Worm (Caenorhabditis elegans) whole organism, L2 larva: ENCODE data around the gene R05G6.3.
A peak's percentile ranks its signal among the peaks of the same experiment; 100 is the strongest.

ENCODE experiments used
- F13H6.1 ChIP-seq: sonication (generic microtip); optimal IDR thresholded peaks from 2 replicates; lab custom pipeline; 2016; ENCODE audit warnings: missing genetic modification characterization, missing compliant biosample characterization
- elt-3 ChIP-seq: sonication (generic microtip); optimal IDR thresholded peaks from 2 replicates; lab custom pipeline; 2017; ENCODE audit warnings: missing biosample characterization, missing genetic modification characterization
- lin-11 ChIP-seq: fragments of 150-350 bp; sonication (generic microtip); optimal IDR thresholded peaks from 2 replicates; lab custom pipeline; 2014; ENCODE audit warnings: missing biosample characterization, missing genetic modification characterization, inconsistent platforms, mixed read lengths
- lin-13 ChIP-seq: fragments of 150-350 bp; optimal IDR thresholded peaks from 2 replicates; lab custom pipeline; 2014; ENCODE audit warnings: missing biosample characterization, missing genetic modification reagents, missing genetic modification characterization
- nhr-21 ChIP-seq: fragments of 150-350 bp; optimal IDR thresholded peaks from 2 replicates; lab custom pipeline; 2014; ENCODE audit warnings: missing biosample characterization, missing genetic modification characterization
- unc-55 ChIP-seq: fragments of 150-350 bp; sonication (generic microtip); optimal IDR thresholded peaks from 3 replicates; lab custom pipeline; 2014; ENCODE audit warnings: missing biosample characterization, missing genetic modification reagents, missing genetic modification characterization
- ztf-4 ChIP-seq: fragments of 150-350 bp; optimal IDR thresholded peaks from 2 replicates; lab custom pipeline; 2014; ENCODE audit warnings: missing biosample characterization, missing genetic modification characterization

DNA sequence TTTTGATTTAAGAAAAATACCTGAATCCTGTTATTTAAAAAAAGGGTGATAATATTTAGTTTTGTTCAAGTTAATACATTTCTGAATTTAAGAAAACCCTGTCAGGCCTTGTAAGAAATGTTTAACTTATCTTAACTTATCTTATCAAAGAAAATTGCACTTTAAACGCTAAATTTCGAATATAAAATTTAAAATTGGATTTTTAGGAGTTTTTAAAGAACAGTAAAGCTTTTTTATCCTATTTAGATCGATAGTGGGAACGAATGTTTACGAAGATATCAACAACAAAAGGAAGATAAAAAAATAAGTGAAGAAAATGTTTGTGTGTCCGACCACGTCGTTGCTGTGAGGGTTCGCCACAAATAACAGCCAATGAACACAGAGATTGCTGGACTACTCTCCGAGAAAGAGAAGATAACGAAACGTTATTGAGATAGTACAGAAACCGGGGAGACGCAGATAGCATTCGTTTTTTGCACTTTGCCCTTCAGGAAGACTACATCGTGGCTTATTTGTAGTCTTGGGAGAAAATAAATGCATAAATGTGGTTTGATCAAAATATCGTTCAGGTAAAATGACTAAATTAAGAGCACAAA is 36.7 kb downstream of the R05G6.3 start, which contains the start of gene dif-1:
- no peak for TF ChIP-seq elt-3 (tag; lab: Kevin White, UChicago)
- TF ChIP-seq ztf-4 (tag; lab: Kevin White, UChicago): no peak
- peak; percentile 58 for TF ChIP-seq nhr-21 (tag; lab: Kevin White, UChicago)
- TF ChIP-seq F13H6.1: peak; percentile 53
- no peak for TF ChIP-seq lin-13
- TF ChIP-seq lin-11 (tag; lab: Kevin White, UChicago): no peak
- no peak for TF ChIP-seq unc-55 (GFP tag; lab: Kevin White, UChicago)
